Worm (Caenorhabditis elegans) whole organism, late embryonic: ENCODE data around the gene sdz-13.

Experiments used
- C08G9.2 ChIP-seq: sonication (generic microtip); optimal IDR thresholded peaks from 2 replicates; lab custom pipeline; 2016; ENCODE audit warnings: mild to moderate bottlenecking, missing genetic modification characterization, moderate library complexity, missing compliant biosample characterization
- C38D4.7 ChIP-seq: fragments of 200-800 bp; sonication (Bioruptor generic); optimal IDR thresholded peaks from 2 replicates; lab custom pipeline; 2018; ENCODE audit warnings: mild to moderate bottlenecking, missing genetic modification characterization, moderate library complexity, missing compliant biosample characterization
- K09A11.1 ChIP-seq: sonication (generic microtip); optimal IDR thresholded peaks from 2 replicates; lab custom pipeline; 2017; ENCODE audit warnings: antibody characterized with exemption, mild to moderate bottlenecking, missing genetic modification characterization, missing compliant biosample characterization; ENCODE audit not compliant: insufficient read depth
- Y22D7AL.16 ChIP-seq: sonication (generic microtip); optimal IDR thresholded peaks from 2 replicates; lab custom pipeline; 2016; ENCODE audit warnings: missing genetic modification characterization, missing compliant biosample characterization
- ahr-1 ChIP-seq: sonication (generic microtip); optimal IDR thresholded peaks from 2 replicates; lab custom pipeline; 2016; ENCODE audit warnings: missing genetic modification characterization, missing compliant biosample characterization
- ceh-14 ChIP-seq: sonication (generic microtip); optimal IDR thresholded peaks from 2 replicates; lab custom pipeline; 2016; ENCODE audit warnings: missing genotype, missing genetic modification characterization, missing compliant biosample characterization
- ceh-18 ChIP-seq: sonication (generic microtip); optimal IDR thresholded peaks from 2 replicates; lab custom pipeline; 2016; ENCODE audit warnings: missing genetic modification characterization, missing compliant biosample characterization
- ceh-19 ChIP-seq: fragments of 200-800 bp; sonication (Bioruptor generic); optimal IDR thresholded peaks from 2 replicates; lab custom pipeline; 2018; ENCODE audit warnings: mild to moderate bottlenecking, missing genetic modification characterization, missing compliant biosample characterization
- ceh-22 ChIP-seq: sonication (generic microtip); optimal IDR thresholded peaks from 2 replicates; lab custom pipeline; 2017; ENCODE audit warnings: missing biosample characterization, missing genetic modification characterization
- ceh-30 ChIP-seq: fragments of 150-350 bp; optimal IDR thresholded peaks from 2 replicates; lab custom pipeline; 2014; ENCODE audit warnings: missing biosample characterization, missing genetic modification characterization
- ceh-34 ChIP-seq: sonication (generic microtip); optimal IDR thresholded peaks from 2 replicates; lab custom pipeline; 2016; ENCODE audit warnings: mild to moderate bottlenecking, missing genetic modification characterization, missing compliant biosample characterization
- ceh-45 ChIP-seq: fragments of 200-800 bp; sonication (Bioruptor generic); IDR thresholded peaks from 2 replicates; pipeline ENCODE4 v1.3.6; 2022; ENCODE audit warnings: missing genetic modification reagents, missing genetic modification characterization, missing compliant biosample characterization
- ceh-6 ChIP-seq: fragments of 200-800 bp; sonication (Bioruptor generic); optimal IDR thresholded peaks from 2 replicates; lab custom pipeline; 2018; ENCODE audit warnings: mild to moderate bottlenecking, missing genetic modification characterization, missing compliant biosample characterization
- che-1 ChIP-seq: sonication (generic microtip); optimal IDR thresholded peaks from 2 replicates; lab custom pipeline; 2016; ENCODE audit warnings: mild to moderate bottlenecking, missing genetic modification characterization, missing compliant biosample characterization
- dmd-4 ChIP-seq: sonication (generic microtip); optimal IDR thresholded peaks from 2 replicates; lab custom pipeline; 2016; ENCODE audit warnings: borderline replicate concordance, missing genetic modification characterization, missing compliant biosample characterization
- dve-1 ChIP-seq: sonication (generic microtip); optimal IDR thresholded peaks from 2 replicates; lab custom pipeline; 2017; ENCODE audit warnings: antibody characterized with exemption, mild to moderate bottlenecking, missing genetic modification characterization, missing compliant biosample characterization
- elt-2 ChIP-seq: sonication (generic microtip); optimal IDR thresholded peaks from 2 replicates; lab custom pipeline; 2016; ENCODE audit warnings: missing genetic modification reagents, missing genetic modification characterization, missing compliant biosample characterization
- elt-4 ChIP-seq: sonication (generic microtip); optimal IDR thresholded peaks from 2 replicates; lab custom pipeline; 2016; ENCODE audit warnings: missing genetic modification characterization, missing compliant biosample characterization
- ets-4 ChIP-seq: sonication (generic microtip); optimal IDR thresholded peaks from 2 replicates; lab custom pipeline; 2016; ENCODE audit warnings: missing genetic modification characterization, missing compliant biosample characterization
- fax-1 ChIP-seq: sonication (generic microtip); optimal IDR thresholded peaks from 2 replicates; lab custom pipeline; 2016; ENCODE audit warnings: missing genotype, missing genetic modification characterization, missing compliant biosample characterization
- fkh-10 ChIP-seq: fragments of 150-350 bp; optimal IDR thresholded peaks from 2 replicates; lab custom pipeline; 2014; ENCODE audit warnings: missing biosample characterization, missing genetic modification reagents, missing genetic modification characterization
- fkh-6 ChIP-seq: sonication (generic microtip); optimal IDR thresholded peaks from 2 replicates; lab custom pipeline; 2016; ENCODE audit warnings: missing genetic modification characterization, missing compliant biosample characterization
- hlh-13 ChIP-seq: fragments of 200-800 bp; sonication (Bioruptor generic); optimal IDR thresholded peaks from 2 replicates; lab custom pipeline; 2018; ENCODE audit warnings: mild to moderate bottlenecking, missing genetic modification characterization, missing compliant biosample characterization
- hlh-30 ChIP-seq: sonication (generic microtip); optimal IDR thresholded peaks from 2 replicates; lab custom pipeline; 2017; ENCODE audit warnings: antibody characterized with exemption, missing genetic modification characterization, missing compliant biosample characterization; ENCODE audit not compliant: insufficient read depth
- hlh-6 ChIP-seq: sonication (generic microtip); optimal IDR thresholded peaks from 2 replicates; lab custom pipeline; 2016; ENCODE audit warnings: missing genotype, missing genetic modification characterization, missing compliant biosample characterization
- lim-6 ChIP-seq: sonication (generic microtip); optimal IDR thresholded peaks from 2 replicates; lab custom pipeline; 2016; ENCODE audit warnings: missing genetic modification characterization, missing compliant biosample characterization
- lin-11 ChIP-seq: fragments of 200-800 bp; sonication (Bioruptor generic); optimal IDR thresholded peaks from 2 replicates; lab custom pipeline; 2018; ENCODE audit warnings: mild to moderate bottlenecking, missing genetic modification characterization, missing compliant biosample characterization
- madf-2 ChIP-seq: sonication (generic microtip); optimal IDR thresholded peaks from 2 replicates; lab custom pipeline; 2017; ENCODE audit warnings: missing genetic modification characterization, missing compliant biosample characterization
- nfya-1 ChIP-seq: sonication (generic microtip); optimal IDR thresholded peaks from 2 replicates; lab custom pipeline; 2017; ENCODE audit warnings: missing genetic modification characterization, mild to moderate bottlenecking, missing compliant biosample characterization, antibody characterized with exemption, moderate library complexity
- nhr-11 ChIP-seq: fragments of 150-350 bp; optimal IDR thresholded peaks from 2 replicates; lab custom pipeline; 2014; ENCODE audit warnings: missing biosample characterization, missing genetic modification characterization
- nhr-232 ChIP-seq: sonication (generic microtip); optimal IDR thresholded peaks from 2 replicates; lab custom pipeline; 2016; ENCODE audit warnings: missing genetic modification characterization, missing compliant biosample characterization
- npax-4 ChIP-seq: sonication (generic microtip); optimal IDR thresholded peaks from 2 replicates; lab custom pipeline; 2016; ENCODE audit warnings: missing genetic modification characterization, missing compliant biosample characterization
- odd-2 ChIP-seq: sonication (generic microtip); optimal IDR thresholded peaks from 2 replicates; lab custom pipeline; 2017; ENCODE audit warnings: antibody characterized with exemption, mild to moderate bottlenecking, missing genetic modification characterization, missing compliant biosample characterization
- pag-3 ChIP-seq: sonication (generic microtip); optimal IDR thresholded peaks from 2 replicates; lab custom pipeline; 2016; ENCODE audit warnings: missing compliant biosample characterization, missing genetic modification characterization, borderline replicate concordance
- pat-9 ChIP-seq: fragments of 200-800 bp; sonication (Bioruptor generic); optimal IDR thresholded peaks from 2 replicates; lab custom pipeline; 2018; ENCODE audit warnings: mild to moderate bottlenecking, missing genetic modification characterization, moderate library complexity, missing compliant biosample characterization
- pha-2 ChIP-seq: sonication (generic microtip); optimal IDR thresholded peaks from 2 replicates; lab custom pipeline; 2017; ENCODE audit warnings: mild to moderate bottlenecking, missing genetic modification characterization, missing compliant biosample characterization
- pqm-1 ChIP-seq: sonication (generic microtip); optimal IDR thresholded peaks from 2 replicates; lab custom pipeline; 2016; ENCODE audit warnings: missing genetic modification characterization, missing compliant biosample characterization
- pros-1 ChIP-seq: fragments of 150-350 bp; optimal IDR thresholded peaks from 2 replicates; lab custom pipeline; 2014; ENCODE audit warnings: missing biosample characterization, missing genetic modification reagents, missing genetic modification characterization
- ref-2 ChIP-seq: sonication (generic microtip); optimal IDR thresholded peaks from 2 replicates; lab custom pipeline; 2016; ENCODE audit warnings: missing genetic modification characterization, missing compliant biosample characterization
- rnt-1 ChIP-seq: sonication (generic microtip); optimal IDR thresholded peaks from 2 replicates; lab custom pipeline; 2016; ENCODE audit warnings: missing genetic modification characterization, missing compliant biosample characterization
- sox-4 ChIP-seq: sonication (generic microtip); optimal IDR thresholded peaks from 2 replicates; lab custom pipeline; 2017; ENCODE audit warnings: mild to moderate bottlenecking, missing genetic modification characterization, inconsistent platforms, missing compliant biosample characterization
- tbx-7 ChIP-seq: sonication (generic microtip); optimal IDR thresholded peaks from 2 replicates; lab custom pipeline; 2016; ENCODE audit warnings: missing genotype, missing genetic modification characterization, missing compliant biosample characterization
- unc-3 ChIP-seq, 2 experiments: fragments of 200-800 bp in 1 of 2; sonication (Bioruptor generic) in 1 of 2; sonication (generic microtip) in 1 of 2; conservative IDR thresholded peaks in 1 of 2; optimal IDR thresholded peaks in 1 of 2; 2 replicates each; pipeline versions ENCODE4 v1.3.6 to Lab custom; 2016 to 2022; ENCODE audit warnings: missing compliant biosample characterization in 2 of 2, missing genetic modification characterization in 2 of 2, missing genetic modification reagents in 1 of 2
- unc-42 ChIP-seq: sonication (generic microtip); optimal IDR thresholded peaks from 2 replicates; lab custom pipeline; 2016; ENCODE audit warnings: missing genotype, missing genetic modification characterization, missing compliant biosample characterization
- unc-55 ChIP-seq: sonication (generic microtip); optimal IDR thresholded peaks from 2 replicates; lab custom pipeline; 2017; ENCODE audit warnings: missing biosample characterization, missing genetic modification reagents, missing genetic modification characterization

The sdz-13 gene

DNA sequence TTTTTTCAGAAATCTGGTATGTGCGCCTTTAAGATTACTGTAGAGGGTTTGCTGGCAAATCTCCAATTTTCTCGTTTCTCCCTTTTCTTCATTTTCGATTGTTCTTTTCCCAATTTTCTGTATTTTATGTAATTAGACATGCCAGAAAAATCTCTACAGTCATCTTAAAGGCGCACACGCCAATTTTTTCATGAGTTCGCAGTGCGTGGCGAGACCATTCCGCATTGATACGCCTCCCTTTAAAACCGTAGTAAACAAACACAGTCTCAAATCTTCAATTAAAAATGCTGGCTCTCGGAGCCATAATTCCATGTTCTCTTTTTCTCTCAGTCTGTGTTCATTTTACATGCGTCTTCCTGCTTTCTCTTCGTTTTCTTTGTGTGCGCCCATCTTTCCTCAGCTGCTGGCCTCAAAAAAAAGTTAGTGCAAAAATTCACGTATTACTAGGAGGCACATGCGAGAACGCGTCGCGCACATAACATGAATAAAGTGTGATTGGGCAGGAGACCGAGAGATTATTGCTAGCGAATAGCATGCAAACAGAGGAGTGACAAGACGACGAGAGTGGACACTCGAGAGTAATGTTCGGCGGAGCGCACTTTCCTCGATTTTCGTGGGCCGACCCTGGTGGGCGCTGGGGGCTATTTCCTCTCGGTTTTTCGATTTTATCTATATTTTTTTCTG is 39.6 kb upstream of the sdz-13 start (continued):
- peak; percentile 51 for TF ChIP-seq unc-42 (tag; lab: Kevin White, UChicago)
- TF ChIP-seq lin-11 = no peak
- no peak for TF ChIP-seq npax-4 (tag; lab: Kevin White, UChicago)
- no peak for TF ChIP-seq elt-2 (tag; lab: Kevin White, UChicago)
- TF ChIP-seq ceh-18 (tag; lab: Kevin White, UChicago) = peak; percentile 77
- TF ChIP-seq pha-2 = no peak
- no peak for TF ChIP-seq ceh-22
- TF ChIP-seq nhr-232 (tag; lab: Kevin White, UChicago) = no peak
- TF ChIP-seq fkh-6 = no peak
- TF ChIP-seq K09A11.1 = no peak
- no peak for TF ChIP-seq odd-2 (tag; lab: Kevin White, UChicago)
- TF ChIP-seq pqm-1 = no peak
- peak; percentile 72 for TF ChIP-seq unc-55
- no peak for TF ChIP-seq lim-6 (tag; lab: Kevin White, UChicago)
- no peak for TF ChIP-seq dmd-4
- TF ChIP-seq ceh-14 = no peak
- TF ChIP-seq ets-4 (tag; lab: Kevin White, UChicago) = no peak
- TF ChIP-seq tbx-7 = no peak
- no peak for TF ChIP-seq pat-9 (tag; lab: Kevin White, UChicago)
- peak; percentile 80 for TF ChIP-seq hlh-30 (tag; lab: Kevin White, UChicago)
- no peak for TF ChIP-seq C38D4.7 (GFP tag; lab: Kevin White, UChicago)
- TF ChIP-seq sox-4 (tag; lab: Kevin White, UChicago) = no peak
- no peak for TF ChIP-seq fax-1
- TF ChIP-seq C08G9.2 (tag; lab: Kevin White, UChicago) = no peak
- no peak for TF ChIP-seq elt-4 (tag; lab: Kevin White, UChicago)
- TF ChIP-seq hlh-6 (tag; lab: Kevin White, UChicago) = no peak
- TF ChIP-seq dve-1 (tag; lab: Kevin White, UChicago) = no peak
- TF ChIP-seq ceh-6 (GFP tag; lab: Kevin White, UChicago) = no peak
- TF ChIP-seq ceh-34 = peak; percentile 66
- no peak for TF ChIP-seq ahr-1 (tag; lab: Kevin White, UChicago)
- TF ChIP-seq ref-2 (tag; lab: Kevin White, UChicago) = peak; percentile 56
- no peak for TF ChIP-seq Y22D7AL.16 (tag; lab: Kevin White, UChicago)
- TF ChIP-seq pros-1 = no peak
- TF ChIP-seq nfya-1 (tag; lab: Kevin White, UChicago) = peak; percentile 69
- peak; percentile 10 for TF ChIP-seq ceh-19 (GFP tag; lab: Kevin White, UChicago)
- TF ChIP-seq unc-3 (GFP tag; conservative IDR thresholded peaks at IDR 0.05; lab: Robert Waterston, UW) = no peak
- TF ChIP-seq unc-3 (tag; optimal IDR thresholded peaks at IDR 0.05; lab: Kevin White, UChicago) = no peak
- TF ChIP-seq ceh-45 (GFP tag; lab: Robert Waterston, UW) = no peak
- TF ChIP-seq pag-3 (tag; lab: Kevin White, UChicago) = no peak
- no peak for TF ChIP-seq ceh-30 (tag; lab: Kevin White, UChicago)
- TF ChIP-seq, all 69 proteins: peak for 13

DNA sequence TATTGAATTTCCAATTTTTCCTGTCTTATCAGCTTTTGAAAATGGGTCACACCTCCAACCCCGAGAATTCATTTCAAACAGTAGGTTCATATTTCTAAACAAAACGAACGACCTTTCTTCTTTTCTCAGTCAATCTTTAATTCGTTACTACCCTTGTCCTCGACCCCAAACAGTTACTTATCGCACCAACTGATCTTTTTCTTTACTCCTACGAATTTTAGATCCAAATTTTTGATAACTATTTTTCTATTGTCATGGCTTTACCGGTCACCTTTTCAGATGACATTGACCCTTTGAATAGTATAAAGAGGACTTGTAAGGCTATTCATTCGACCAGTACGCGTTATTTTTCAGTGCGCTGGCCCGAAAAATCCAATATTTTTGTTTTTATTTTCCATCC is 36.7 kb upstream of the sdz-13 start:
- no peak for TF ChIP-seq pat-9 (tag; lab: Kevin White, UChicago)

DNA sequence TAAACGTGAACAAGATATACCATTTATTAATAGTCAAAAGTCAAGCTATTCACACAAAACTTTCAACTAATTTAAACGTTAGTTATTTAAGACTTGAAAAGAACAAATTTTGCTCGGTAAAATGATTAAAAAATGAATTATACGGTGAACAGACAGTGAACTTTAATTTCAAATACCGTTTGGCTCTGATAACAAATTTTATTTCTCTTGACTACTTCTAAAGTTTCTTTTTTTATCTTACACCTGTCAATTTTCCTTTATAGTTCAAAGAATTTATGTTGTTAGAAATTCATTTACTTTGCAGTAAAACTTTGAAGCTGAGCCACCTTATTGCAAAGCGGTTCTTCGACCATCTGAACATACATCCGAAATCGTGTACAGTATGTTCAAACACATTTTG is 35.9 kb upstream of the sdz-13 start, which contains the start of gene ZK593.3:
Gene ZK593.3, plus strand, starts transcription at position 301 of the 400 bp plus-strand sequence.
- TF ChIP-seq dve-1 (tag; lab: Kevin White, UChicago) = no peak
- no peak for TF ChIP-seq npax-4 (tag; lab: Kevin White, UChicago)
- TF ChIP-seq madf-2 (tag; lab: Kevin White, UChicago) = no peak
- no peak for TF ChIP-seq rnt-1
- TF ChIP-seq fkh-10 (GFP tag; lab: Kevin White, UChicago) = no peak
- TF ChIP-seq elt-4 (tag; lab: Kevin White, UChicago) = no peak
- TF ChIP-seq fkh-6 = no peak
- no peak for TF ChIP-seq ceh-6 (GFP tag; lab: Kevin White, UChicago)
- TF ChIP-seq hlh-13 (GFP tag; lab: Kevin White, UChicago) = no peak
- no peak for TF ChIP-seq che-1 (tag; lab: Kevin White, UChicago)
- no peak for TF ChIP-seq nhr-11 (tag; lab: Kevin White, UChicago)
- no peak for TF ChIP-seq ceh-45 (GFP tag; lab: Robert Waterston, UW)
